Fruit fly (Drosophila melanogaster) whole organism, embryonic: Measurements from ENCODE around the gene CG34238.

ENCODE experiments used
- ATbp ChIP-seq: fragments of 200-800 bp; sonication (Bioruptor generic); optimal IDR thresholded peaks from 2 replicates; lab custom pipeline; 2017; ENCODE audit warnings: missing biosample characterization, mild to moderate bottlenecking, missing genetic modification characterization, missing genetic modification reagents
- Bdp1 ChIP-seq: fragments of 200-800 bp; sonication (Bioruptor generic); optimal IDR thresholded peaks from 3 replicates; lab custom pipeline; 2016; ENCODE audit warnings: missing biosample characterization, missing genetic modification characterization
- BtbVII ChIP-seq: fragments of 200-800 bp; sonication (Bioruptor generic); optimal IDR thresholded peaks from 3 replicates; lab custom pipeline; 2017; ENCODE audit warnings: missing biosample characterization, mild to moderate bottlenecking, missing genetic modification characterization
- CG10321 ChIP-seq: fragments of 200-800 bp; sonication (Bioruptor generic); IDR thresholded peaks from 2 replicates; pipeline ENCODE4 v1.3.6; 2022; ENCODE audit warnings: missing biosample characterization, missing genetic modification characterization
- CG12942 ChIP-seq: fragments of 200-800 bp; sonication (Bioruptor generic); optimal IDR thresholded peaks from 3 replicates; lab custom pipeline; 2016; ENCODE audit warnings: missing biosample characterization, missing genetic modification characterization
- CG15269 ChIP-seq: fragments of 200-800 bp; sonication (Bioruptor generic); optimal IDR thresholded peaks from 2 replicates; lab custom pipeline; 2018; ENCODE audit warnings: missing biosample characterization, mild to moderate bottlenecking, missing genetic modification characterization, moderate library complexity
- CG1603 ChIP-seq: fragments of 200-800 bp; sonication (Bioruptor generic); optimal IDR thresholded peaks from 2 replicates; lab custom pipeline; 2019; ENCODE audit warnings: missing biosample characterization, mild to moderate bottlenecking, missing genetic modification characterization, moderate library complexity
- CG16815 ChIP-seq: fragments of 200-800 bp; sonication (Bioruptor generic); optimal IDR thresholded peaks from 3 replicates; lab custom pipeline; 2017; ENCODE audit warnings: missing biosample characterization, mild to moderate bottlenecking, missing genetic modification characterization
- CG18011 ChIP-seq: fragments of 200-800 bp; sonication (Bioruptor generic); optimal IDR thresholded peaks from 2 replicates; lab custom pipeline; 2017; ENCODE audit warnings: missing biosample characterization, missing genetic modification characterization, mild to moderate bottlenecking, moderate library complexity, missing genotype
- CG30431 ChIP-seq: fragments of 200-800 bp; sonication (Bioruptor generic); optimal IDR thresholded peaks from 2 replicates; lab custom pipeline; 2017; ENCODE audit warnings: missing biosample characterization, missing genetic modification characterization
- CG31224 ChIP-seq: fragments of 200-800 bp; sonication (Bioruptor generic); IDR thresholded peaks from 2 replicates; pipeline ENCODE4 v1.3.6; 2022; ENCODE audit warnings: missing biosample characterization, missing genetic modification characterization
- CG32532 ChIP-seq: fragments of 200-800 bp; sonication (Bioruptor generic); IDR thresholded peaks from 2 replicates; pipeline ENCODE4 v1.3.6; 2022; ENCODE audit warnings: missing biosample characterization, missing genetic modification characterization
- CG32767 ChIP-seq: fragments of 200-800 bp; sonication (Bioruptor generic); IDR thresholded peaks from 2 replicates; pipeline ENCODE4 v1.3.6; 2022; ENCODE audit warnings: missing biosample characterization, missing genetic modification characterization
- CG4282 ChIP-seq: fragments of 200-800 bp; sonication (Bioruptor generic); optimal IDR thresholded peaks from 2 replicates; lab custom pipeline; 2016; ENCODE audit warnings: missing biosample characterization, missing genetic modification characterization
- CG43689 ChIP-seq: fragments of 200-800 bp; sonication (Bioruptor generic); IDR thresholded peaks from 2 replicates; pipeline ENCODE4 v1.3.6; 2022; ENCODE audit warnings: missing biosample characterization, missing genetic modification characterization
- CG4820 ChIP-seq: fragments of 200-800 bp; sonication (Bioruptor generic); optimal IDR thresholded peaks from 3 replicates; lab custom pipeline; 2016; ENCODE audit warnings: missing biosample characterization, missing genetic modification characterization
- CG6813 ChIP-seq: fragments of 200-800 bp; sonication (Bioruptor generic); optimal IDR thresholded peaks from 2 replicates; lab custom pipeline; 2017; ENCODE audit warnings: missing biosample characterization, missing genetic modification characterization, mild to moderate bottlenecking, moderate library complexity, missing genetic modification reagents
- CG7556 ChIP-seq: fragments of 200-800 bp; sonication (Bioruptor generic); optimal IDR thresholded peaks from 2 replicates; lab custom pipeline; 2017; ENCODE audit warnings: missing biosample characterization, mild to moderate bottlenecking, missing genetic modification characterization
- CG8478 ChIP-seq: fragments of >200 bp; optimal IDR thresholded peaks from 2 replicates; lab custom pipeline; 2018
- CG9817 ChIP-seq: fragments of 200-800 bp; sonication (Bioruptor generic); optimal IDR thresholded peaks from 2 replicates; lab custom pipeline; 2018; ENCODE audit warnings: missing biosample characterization, mild to moderate bottlenecking, missing genetic modification characterization, moderate library complexity
- Chrac-16 ChIP-seq: fragments of 200-800 bp; sonication (Bioruptor generic); optimal IDR thresholded peaks from 3 replicates; lab custom pipeline; 2016; ENCODE audit warnings: missing biosample characterization, missing genetic modification characterization
- Dip3 ChIP-seq: fragments of 200-800 bp; sonication (Bioruptor generic); optimal IDR thresholded peaks from 3 replicates; lab custom pipeline; 2016; ENCODE audit warnings: missing biosample characterization, missing genetic modification characterization
- Doc3 ChIP-seq: fragments of 200-800 bp; sonication (Bioruptor generic); IDR thresholded peaks from 3 replicates; pipeline ENCODE4 v1.3.6; 2022; ENCODE audit warnings: missing biosample characterization, missing genetic modification characterization; ENCODE audit not compliant: partially characterized antibody
- Fer3 ChIP-seq: fragments of 200-800 bp; sonication (Bioruptor generic); optimal IDR thresholded peaks from 2 replicates; lab custom pipeline; 2018; ENCODE audit warnings: missing biosample characterization, mild to moderate bottlenecking, missing genetic modification characterization, moderate library complexity
- HLH3B ChIP-seq: fragments of 200-800 bp; sonication (Bioruptor generic); IDR thresholded peaks from 2 replicates; pipeline ENCODE4 v1.3.6; 2022; ENCODE audit warnings: missing biosample characterization, missing genetic modification characterization
- Hsf ChIP-seq: fragments of 200-800 bp; sonication (Bioruptor generic); optimal IDR thresholded peaks from 3 replicates; lab custom pipeline; 2016; ENCODE audit warnings: missing biosample characterization, missing genetic modification characterization
- Lpt ChIP-seq: fragments of >200 bp; optimal IDR thresholded peaks from 2 replicates; lab custom pipeline; 2018; ENCODE audit warnings: missing biosample characterization, missing genetic modification characterization
- MBD-R2 ChIP-seq: fragments of 200-800 bp; sonication (Bioruptor generic); IDR thresholded peaks from 2 replicates; pipeline ENCODE4 v1.3.6; 2022; ENCODE audit warnings: missing biosample characterization, missing genetic modification characterization
- NK7.1 ChIP-seq: fragments of 200-800 bp; sonication (Bioruptor generic); optimal IDR thresholded peaks from 3 replicates; lab custom pipeline; 2016; ENCODE audit warnings: missing biosample characterization, missing genetic modification characterization
- Ravus ChIP-seq: fragments of 200-800 bp; sonication (Bioruptor generic); IDR thresholded peaks from 2 replicates; pipeline ENCODE4 v1.3.6; 2022; ENCODE audit warnings: missing biosample characterization, missing genetic modification characterization
- Scr ChIP-seq: fragments of 200-800 bp; sonication (Bioruptor generic); IDR thresholded peaks from 2 replicates; pipeline ENCODE4 v1.3.6; 2022; ENCODE audit warnings: missing biosample characterization, missing genetic modification characterization; ENCODE audit not compliant: partially characterized antibody
- ash1 ChIP-seq: fragments of 200-800 bp; sonication (Bioruptor generic); optimal IDR thresholded peaks from 2 replicates; lab custom pipeline; 2018; ENCODE audit warnings: missing biosample characterization, mild to moderate bottlenecking, missing genetic modification characterization
- ato ChIP-seq: fragments of 200-800 bp; sonication (Bioruptor generic); IDR thresholded peaks from 2 replicates; pipeline ENCODE4 v1.3.6; 2022; ENCODE audit warnings: missing biosample characterization, missing genetic modification characterization; ENCODE audit not compliant: partially characterized antibody
- bsh ChIP-seq, 2 experiments: fragments of 200-800 bp; sonication (Bioruptor generic); optimal IDR thresholded peaks; 2 replicates each; lab custom pipeline; 2017 to 2018; ENCODE audit warnings: mild to moderate bottlenecking in 2 of 2, missing biosample characterization in 2 of 2, missing genetic modification characterization in 2 of 2, moderate library complexity in 1 of 2
- cas ChIP-seq: fragments of 200-800 bp; sonication (Bioruptor generic); IDR thresholded peaks from 2 replicates; pipeline ENCODE4 v1.3.6; 2022; ENCODE audit warnings: missing biosample characterization, missing genetic modification characterization
- danr ChIP-seq: fragments of 200-800 bp; sonication (Bioruptor generic); IDR thresholded peaks from 2 replicates; pipeline ENCODE4 v1.3.6; 2022; ENCODE audit warnings: missing biosample characterization, missing genetic modification characterization
- dm ChIP-seq: fragments of 200-800 bp; sonication (Bioruptor generic); optimal IDR thresholded peaks from 3 replicates; lab custom pipeline; 2016; ENCODE audit warnings: missing biosample characterization, missing genetic modification characterization
- emc ChIP-seq: fragments of 200-800 bp; sonication (Bioruptor generic); optimal IDR thresholded peaks from 2 replicates; lab custom pipeline; 2016; ENCODE audit warnings: missing biosample characterization, missing genetic modification characterization
- fd64A ChIP-seq: fragments of 200-800 bp; sonication (Bioruptor generic); optimal IDR thresholded peaks from 3 replicates; lab custom pipeline; 2018; ENCODE audit warnings: missing biosample characterization, mild to moderate bottlenecking, missing genetic modification characterization
- hb ChIP-seq: fragments of 200-800 bp; sonication (Bioruptor generic); IDR thresholded peaks from 3 replicates; pipeline ENCODE4 v1.3.6; 2022; ENCODE audit warnings: missing biosample characterization, missing genetic modification characterization; ENCODE audit not compliant: partially characterized antibody
- jing ChIP-seq: fragments of 200-800 bp; sonication (Bioruptor generic); optimal IDR thresholded peaks from 2 replicates; lab custom pipeline; 2018; ENCODE audit warnings: missing biosample characterization, mild to moderate bottlenecking, missing genetic modification characterization
- mld ChIP-seq: fragments of 200-800 bp; sonication (Bioruptor generic); IDR thresholded peaks from 3 replicates; pipeline ENCODE4 v1.3.6; 2022; ENCODE audit warnings: missing biosample characterization, missing genetic modification characterization; ENCODE audit not compliant: partially characterized antibody
- pros ChIP-seq: fragments of 200-800 bp; sonication (Bioruptor generic); optimal IDR thresholded peaks from 3 replicates; lab custom pipeline; 2019; ENCODE audit warnings: missing biosample characterization, mild to moderate bottlenecking, missing genetic modification characterization, moderate library complexity
- sens ChIP-seq: fragments of 200-800 bp; sonication (Bioruptor generic); peaks from one replicate; lab custom pipeline; 2016; ENCODE audit warnings: missing biosample characterization, missing genetic modification characterization
- sima ChIP-seq: fragments of 200-800 bp; sonication (Bioruptor generic); optimal IDR thresholded peaks from 2 replicates; lab custom pipeline; 2016; ENCODE audit warnings: missing biosample characterization, missing genetic modification characterization
- sob ChIP-seq: fragments of 200-800 bp; sonication (Bioruptor generic); IDR thresholded peaks from 2 replicates; pipeline ENCODE4 v1.3.6; 2022; ENCODE audit warnings: missing biosample characterization, missing genetic modification characterization
- sr ChIP-seq: fragments of 200-800 bp; sonication (Bioruptor generic); IDR thresholded peaks from 3 replicates; pipeline ENCODE4 v1.3.6; 2022; ENCODE audit warnings: missing biosample characterization, missing genetic modification characterization
- tio ChIP-seq: fragments of 200-800 bp; sonication (Bioruptor generic); optimal IDR thresholded peaks from 2 replicates; lab custom pipeline; 2017; ENCODE audit warnings: missing biosample characterization, missing genetic modification characterization, inconsistent platforms
- trem ChIP-seq: fragments of 200-800 bp; optimal IDR thresholded peaks from 3 replicates; lab custom pipeline; 2019; ENCODE audit warnings: missing biosample characterization, mild to moderate bottlenecking, missing genetic modification characterization, moderate library complexity
- trh ChIP-seq: fragments of 200-800 bp; sonication (Bioruptor generic); optimal IDR thresholded peaks from 2 replicates; lab custom pipeline; 2016; ENCODE audit warnings: missing biosample characterization, missing genetic modification characterization
- unc-4 ChIP-seq: fragments of 200-800 bp; sonication (Bioruptor generic); IDR thresholded peaks from 2 replicates; pipeline ENCODE4 v1.3.6; 2022; ENCODE audit warnings: missing biosample characterization, missing genetic modification characterization; ENCODE audit not compliant: partially characterized antibody

Gene CG34238

dm6 chr3L:10637819-10638218, 11.5 kb downstream of the CG34238 start, which contains the start of gene Cnep1r2 (continued):
- TF ChIP-seq Chrac-16 (GFP tag; lab: Kevin White, UChicago) = peak; percentile 96
- no peak for TF ChIP-seq Scr (GFP tag; lab: Robert Waterston, UW)
- peak; percentile 86 for TF ChIP-seq BtbVII (GFP tag; lab: Kevin White, UChicago)
- TF ChIP-seq CG32767 (GFP tag; lab: Robert Waterston, UW) = peak; percentile 95
- TF ChIP-seq Hsf (GFP tag; lab: Kevin White, UChicago) = peak; percentile 79
- no peak for TF ChIP-seq ato (GFP tag; lab: Robert Waterston, UW)
- peak; percentile 74 for TF ChIP-seq jing (GFP tag; lab: Kevin White, UChicago)
- TF ChIP-seq trh (GFP tag; lab: Kevin White, UChicago) = peak; percentile 83
- TF ChIP-seq Dip3 (GFP tag; lab: Kevin White, UChicago) = peak; percentile 80
- no peak for TF ChIP-seq hb (GFP tag; lab: Robert Waterston, UW)
- TF ChIP-seq CG32532 = peak; percentile 96
- TF ChIP-seq trem (tag; lab: Kevin White, UChicago) = peak; percentile 95
- TF ChIP-seq CG10321 (GFP tag; lab: Robert Waterston, UW) = peak; percentile 43; the same call in 1 of the 2 replicates
- peak; percentile 97 for TF ChIP-seq CG15269
- peak; percentile 84 for TF ChIP-seq danr (GFP tag; lab: Robert Waterston, UW)
- peak; percentile 68; the same call in 1 of the 3 replicates for TF ChIP-seq sr
- peak; percentile 93 for TF ChIP-seq CG31224
- no peak for TF ChIP-seq CG1603
- TF ChIP-seq NK7.1 = peak; percentile 47
- TF ChIP-seq mld (GFP tag; lab: Robert Waterston, UW) = no peak
- TF ChIP-seq Ravus = peak; percentile 88
- peak; percentile 94 for TF ChIP-seq CG7556
- no peak for TF ChIP-seq Doc3 (GFP tag; lab: Robert Waterston, UW)
- peak; percentile 64 for TF ChIP-seq Bdp1
- peak; percentile 93 for TF ChIP-seq MBD-R2 (GFP tag; lab: Robert Waterston, UW)
- TF ChIP-seq unc-4 = no peak
- TF ChIP-seq CG18011 = peak; percentile 75
- peak; percentile 87 for TF ChIP-seq tio (GFP tag; lab: Kevin White, UChicago)
- peak; percentile 60 for TF ChIP-seq pros (GFP tag; lab: Kevin White, UChicago)
- TF ChIP-seq bsh (GFP tag; optimal IDR thresholded peaks at IDR 0.05; lab: Kevin White, UChicago) = peak; percentile 83 to 97
- peak; percentile 97 for TF ChIP-seq sob (GFP tag; lab: Robert Waterston, UW)
- peak; percentile 96 for TF ChIP-seq CG30431 (GFP tag; lab: Kevin White, UChicago)
- TF ChIP-seq Fer3 (tag; lab: Kevin White, UChicago) = peak; percentile 96
- TF ChIP-seq CG16815 (GFP tag; lab: Kevin White, UChicago) = peak; percentile 95
- TF ChIP-seq fd64A (GFP tag; lab: Kevin White, UChicago) = peak; percentile 24
- peak; percentile 88 for TF ChIP-seq CG43689 (GFP tag; lab: Robert Waterston, UW)
- peak; percentile 87 for TF ChIP-seq cas (GFP tag; lab: Robert Waterston, UW)
- TF ChIP-seq ash1 = peak; percentile 55
- no peak for TF ChIP-seq CG4282
- TF ChIP-seq sima (GFP tag; lab: Kevin White, UChicago) = no peak
- no peak for TF ChIP-seq Lpt (GFP tag; lab: Kevin White, UChicago)
- no peak for TF ChIP-seq CG8478 (lab: Kevin White, UChicago)
- no peak for TF ChIP-seq emc (GFP tag; lab: Kevin White, UChicago)
- TF ChIP-seq CG6813 (GFP tag; lab: Kevin White, UChicago) = peak; percentile 92
- TF ChIP-seq CG12942 (GFP tag; lab: Kevin White, UChicago) = peak; percentile 93
- peak; percentile 90 for TF ChIP-seq sens (GFP tag; lab: Kevin White, UChicago)
- TF ChIP-seq HLH3B = peak; percentile 95
- TF ChIP-seq CG9817 (tag; lab: Kevin White, UChicago) = peak; percentile 98
- peak; percentile 1 for TF ChIP-seq dm
- TF ChIP-seq CG4820 (GFP tag; lab: Kevin White, UChicago) = peak; percentile 88
- TF ChIP-seq ATbp (GFP tag; lab: Kevin White, UChicago) = peak; percentile 92
